Fruit fly (Drosophila melanogaster): ENCODE data around the gene CG8673.
A peak's percentile ranks its signal among the peaks of the same experiment; 100 is the strongest.

The CG8673 gene

DNA sequence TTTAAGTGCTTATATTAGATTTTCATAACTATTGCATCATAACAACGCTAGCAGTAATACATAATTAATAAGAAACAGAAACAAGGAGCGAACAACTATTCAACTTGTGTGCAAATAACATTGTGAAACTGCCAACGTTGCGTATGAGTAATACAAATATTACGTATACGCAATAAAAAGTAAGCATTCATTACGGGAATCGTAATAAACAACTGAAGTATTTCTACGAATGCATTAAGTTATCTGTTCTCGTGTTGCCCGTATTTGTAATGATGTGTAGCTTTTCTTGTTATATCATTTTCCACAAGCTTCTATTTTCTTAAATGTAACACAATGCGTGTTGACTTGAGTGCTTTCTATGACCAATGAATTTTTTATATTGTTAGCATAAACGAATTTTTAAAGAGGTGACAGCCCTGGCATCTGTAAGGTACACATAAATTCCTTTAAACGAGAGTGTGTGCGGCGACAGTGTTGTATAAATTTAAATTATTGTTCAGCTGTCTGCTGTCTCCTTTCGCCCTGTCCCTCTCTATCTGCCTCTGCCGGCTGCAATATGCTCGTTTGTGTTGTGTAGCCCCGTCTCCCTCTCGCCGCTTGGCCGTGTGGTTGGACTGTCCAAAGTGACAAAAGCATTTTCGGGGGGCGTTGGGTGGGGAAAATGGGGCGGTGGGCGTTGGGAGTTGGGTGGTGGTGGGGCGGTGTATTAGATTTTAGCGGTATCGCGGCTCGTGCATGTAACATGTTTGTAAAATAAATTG is 24.3 kb upstream of the CG8673 start (continued):
- TF ChIP-seq topi (GFP tag; optimal IDR thresholded peaks at IDR 0.05) (peak; percentile 1), Sox14 (GFP tag; optimal IDR thresholded peaks at IDR 0.05) (no peak), CG1621 (tag; optimal IDR thresholded peaks at IDR 0.05) (no peak), Smox (GFP tag; optimal IDR thresholded peaks at IDR 0.05) (no peak), fd85E (GFP tag; optimal IDR thresholded peaks at IDR 0.05) (no peak), fd59A (GFP tag; optimal IDR thresholded peaks at IDR 0.05) (no peak), ss (GFP tag; optimal IDR thresholded peaks at IDR 0.05) (no peak), Eip93F (GFP tag; optimal IDR thresholded peaks at IDR 0.05) (no peak), Ets96B (tag; optimal IDR thresholded peaks at IDR 0.05) (no peak), fkh (GFP tag; optimal IDR thresholded peaks at IDR 0.05) (no peak), CG6276 (GFP tag; optimal IDR thresholded peaks at IDR 0.05) (no peak), eg (GFP tag; IDR thresholded peaks at IDR 0.05) (no peak; the same call in 2 of the 3 replicates), salr (GFP tag; optimal IDR thresholded peaks at IDR 0.05) (no peak), CG6163 (GFP tag; IDR thresholded peaks at IDR 0.05) (no peak), Hr38 (GFP tag; optimal IDR thresholded peaks at IDR 0.05) (no peak), cyc (GFP tag; optimal IDR thresholded peaks at IDR 0.05) (no peak), Eip78C (GFP tag) (peak; percentile 59), esn (GFP tag; optimal IDR thresholded peaks at IDR 0.05) (peak; percentile 19), Gug (GFP tag; IDR thresholded peaks at IDR 0.05) (no peak), net (GFP tag; optimal IDR thresholded peaks at IDR 0.05) (no peak), CG11902 (GFP tag; optimal IDR thresholded peaks at IDR 0.05) (no peak), CG6792 (GFP tag; optimal IDR thresholded peaks at IDR 0.05) (no peak), CG32006 (GFP tag; optimal IDR thresholded peaks at IDR 0.05) (peak; percentile 4), Hr39 (GFP tag; optimal IDR thresholded peaks at IDR 0.05) (no peak), pdm3 (GFP tag; optimal IDR thresholded peaks at IDR 0.05) (no peak), vri (GFP tag; optimal IDR thresholded peaks at IDR 0.05) (peak; percentile 22), spab (GFP tag; optimal IDR thresholded peaks at IDR 0.05) (no peak), Ets21C (GFP tag; optimal IDR thresholded peaks at IDR 0.05) (no peak), Sox102F (GFP tag; optimal IDR thresholded peaks at IDR 0.05) (peak; percentile 15), CG3919 (GFP tag; optimal IDR thresholded peaks at IDR 0.05) (no peak), CG10669 (GFP tag; optimal IDR thresholded peaks at IDR 0.05) (no peak), CG8632 (GFP tag; optimal IDR thresholded peaks at IDR 0.05) (no peak), CG9139 (GFP tag; optimal IDR thresholded peaks at IDR 0.05) (no peak), CG31627 (GFP tag; optimal IDR thresholded peaks at IDR 0.05) (peak; percentile 19), CG6808 (GFP tag; optimal IDR thresholded peaks at IDR 0.05) (no peak), CG4318 (GFP tag; optimal IDR thresholded peaks at IDR 0.05) (no peak), Sox15 (GFP tag; optimal IDR thresholded peaks at IDR 0.05) (no peak)

DNA sequence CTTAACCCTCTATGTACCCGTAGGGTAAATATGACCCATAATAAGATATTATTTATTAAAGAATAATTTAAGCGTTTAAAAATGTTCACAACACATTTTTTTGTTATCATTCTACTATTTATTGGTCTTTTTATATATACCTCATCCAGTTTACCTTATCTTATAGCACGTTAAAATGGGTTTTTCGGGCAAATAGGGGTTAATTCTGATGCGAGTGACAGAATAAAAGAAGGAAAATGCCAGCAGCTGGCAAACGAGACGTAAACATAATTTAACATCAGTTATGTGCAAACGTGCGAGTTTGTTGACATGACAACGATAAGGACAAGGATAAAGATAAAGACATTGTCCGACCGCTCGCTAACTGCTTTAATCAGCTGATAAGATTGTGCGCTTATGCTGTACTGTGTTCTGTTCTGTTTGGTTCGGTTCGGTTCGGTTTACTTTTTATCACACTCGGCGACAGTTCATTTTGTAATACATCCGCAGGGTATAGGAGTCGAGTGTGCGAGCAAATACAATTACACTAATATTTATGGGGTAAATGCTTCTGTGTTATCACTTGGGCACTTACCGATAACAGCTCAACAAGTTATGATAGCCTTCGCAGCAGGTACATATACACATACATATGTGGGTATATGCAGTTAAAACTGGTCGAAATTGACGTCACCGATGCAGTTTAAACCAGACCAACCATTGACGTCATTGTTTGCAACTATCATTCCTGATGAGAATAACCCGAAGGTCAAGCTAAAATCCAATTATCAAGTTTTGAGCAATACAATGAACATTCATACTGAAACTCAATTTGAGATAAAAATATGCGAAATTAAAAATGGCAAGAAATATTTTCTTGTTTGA is 23.4 kb upstream of the CG8673 start:
- no peak for TF ChIP-seq Hr39 (GFP tag; optimal IDR thresholded peaks at IDR 0.05)
- TF ChIP-seq Blimp-1 (GFP tag; optimal IDR thresholded peaks at IDR 0.05) = no peak
- no peak for TF ChIP-seq Ets21C (GFP tag; optimal IDR thresholded peaks at IDR 0.05)
- no peak for TF ChIP-seq dsx (GFP tag; optimal IDR thresholded peaks at IDR 0.05; ENCODE audit: poor library complexity, severe bottlenecking)
- TF ChIP-seq Eip75B (GFP tag; optimal IDR thresholded peaks at IDR 0.05) = no peak
- TF ChIP-seq CG1621 (tag; optimal IDR thresholded peaks at IDR 0.05) = no peak
- no peak for TF ChIP-seq fd85E (GFP tag; optimal IDR thresholded peaks at IDR 0.05)
- peak; percentile 18 for TF ChIP-seq CG10631 (GFP tag; optimal IDR thresholded peaks at IDR 0.05)
- TF ChIP-seq Ets96B (tag; optimal IDR thresholded peaks at IDR 0.05) = peak; percentile 51
- peak; percentile 32 for TF ChIP-seq CG3032 (tag; optimal IDR thresholded peaks at IDR 0.05)
- peak; percentile 17 for TF ChIP-seq lz (GFP tag; optimal IDR thresholded peaks at IDR 0.05)
- no peak for TF ChIP-seq CG6792 (GFP tag; optimal IDR thresholded peaks at IDR 0.05)
- peak; percentile 55 for TF ChIP-seq CG6276 (GFP tag; optimal IDR thresholded peaks at IDR 0.05)
- TF ChIP-seq CG11762 (GFP tag; optimal IDR thresholded peaks at IDR 0.05; ENCODE audit: insufficient read depth) = no peak
- TF ChIP-seq svp (GFP tag) = peak; percentile 81
- TF ChIP-seq Gug (GFP tag; IDR thresholded peaks at IDR 0.05) = no peak
- peak in 1 of 2 experiments; percentile 48 for TF ChIP-seq ss (GFP tag; optimal IDR thresholded peaks at IDR 0.05)
- peak; percentile 60 for TF ChIP-seq Met (GFP tag; optimal IDR thresholded peaks at IDR 0.05)
- TF ChIP-seq CG4318 (GFP tag; optimal IDR thresholded peaks at IDR 0.05) = no peak
- TF ChIP-seq fkh (GFP tag; optimal IDR thresholded peaks at IDR 0.05) = peak; percentile 85
- no peak for TF ChIP-seq Sox14 (GFP tag; optimal IDR thresholded peaks at IDR 0.05)
- no peak for TF ChIP-seq CG10669 (GFP tag; optimal IDR thresholded peaks at IDR 0.05)
- peak; percentile 8 for TF ChIP-seq CG7368 (GFP tag; optimal IDR thresholded peaks at IDR 0.05)
- TF ChIP-seq CG3919 (GFP tag; optimal IDR thresholded peaks at IDR 0.05) = no peak

Data from whole organism, prepupa.